Fruit fly (Drosophila melanogaster) whole organism, pupa: Measurements from ENCODE around the gene CG31097.

ENCODE experiments used
- CG15710 ChIP-seq: fragments of 200-800 bp; sonication (Bioruptor generic); optimal IDR thresholded peaks from 2 replicates; lab custom pipeline; 2018; ENCODE audit warnings: missing biosample characterization, mild to moderate bottlenecking, missing genetic modification characterization, moderate library complexity
- EcR ChIP-seq: fragments of 200-800 bp; sonication (Bioruptor generic); optimal IDR thresholded peaks from 3 replicates; lab custom pipeline; 2019; ENCODE audit warnings: missing biosample characterization, missing genetic modification characterization, mild to moderate bottlenecking, moderate library complexity, missing genetic modification reagents
- Ets98B ChIP-seq: fragments of 200-800 bp; sonication (Bioruptor generic); IDR thresholded peaks from 2 replicates; pipeline ENCODE4 v1.3.6; 2022; ENCODE audit warnings: missing biosample characterization, missing genetic modification characterization
- fd96Ca ChIP-seq: fragments of 200-800 bp; sonication (Bioruptor generic); IDR thresholded peaks from 3 replicates; pipeline ENCODE4 v1.3.6; 2022; ENCODE audit warnings: missing biosample characterization, missing genetic modification characterization

DNA sequence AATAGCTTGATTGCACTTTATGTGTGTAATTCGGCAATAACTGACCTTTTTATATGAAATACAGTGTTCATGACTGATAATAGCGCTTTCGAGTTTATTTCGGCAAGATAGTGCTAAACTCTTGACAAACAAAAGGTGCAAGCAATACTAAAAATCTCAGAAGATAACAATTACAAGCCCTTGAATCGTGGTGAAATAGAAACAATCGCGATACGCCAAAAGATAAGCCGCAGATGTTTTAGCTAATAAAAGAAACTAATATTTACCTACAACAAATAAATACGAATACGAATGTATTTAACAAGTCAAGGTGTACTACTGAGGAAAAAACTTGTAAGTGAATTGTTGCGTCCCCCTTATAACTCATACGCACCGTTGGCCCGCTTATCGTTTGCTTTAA, 22.3 kb downstream of the CG31097 start:
- no peak for TF ChIP-seq CG15710 (tag; lab: Kevin White, UChicago)
- no peak for TF ChIP-seq EcR
- no peak for TF ChIP-seq fd96Ca (GFP tag; lab: Robert Waterston, UW)
- no peak for TF ChIP-seq Ets98B (GFP tag; lab: Robert Waterston, UW)
